Comparison of ENCODE assay signal across 4 worm cellular contexts in genomic region chrX:4132243-4132642, ce11.
A peak's percentile ranks its signal among the peaks of the same experiment; 100 is the strongest.
TF ChIP-seq lines count a peak whose summit lies in the region.

No protein-coding gene starts in this region.

TF ChIP-seq in whole organism, L1 larva, 84 proteins besides CTCF, POLR2A, EP300 and RAD21 (continued from another document):
- no peak for TF ChIP-seq unc-98 (GFP tag; IDR thresholded peaks at IDR 0.05; lab: Robert Waterston, UW)
- TF ChIP-seq snu-23 (GFP tag; optimal IDR thresholded peaks at IDR 0.05; lab: Kevin White, UChicago), result peak; percentile 61
- TF ChIP-seq nhr-85 (tag; lab: Kevin White, UChicago), result peak; percentile 91
- TF ChIP-seq jun-1 (tag; optimal IDR thresholded peaks at IDR 0.05; lab: Kevin White, UChicago), result no peak
- no peak for TF ChIP-seq nhr-47 (tag; optimal IDR thresholded peaks at IDR 0.05; lab: Kevin White, UChicago)
- no peak for TF ChIP-seq efl-3 (GFP tag; optimal IDR thresholded peaks at IDR 0.05; lab: Kevin White, UChicago)
- TF ChIP-seq nhr-20 (tag; optimal IDR thresholded peaks at IDR 0.05; lab: Kevin White, UChicago), result peak; percentile 69
- no peak for TF ChIP-seq mep-1 (tag; optimal IDR thresholded peaks at IDR 0.05; lab: Kevin White, UChicago)
- TF ChIP-seq lin-35 (GFP tag; optimal IDR thresholded peaks at IDR 0.05; lab: Kevin White, UChicago), result peak in 1 of 2 experiments; percentile 41
- no peak for TF ChIP-seq ces-1 (GFP tag; optimal IDR thresholded peaks at IDR 0.05; lab: Kevin White, UChicago)
- peak in 1 of 2 experiments; percentile 33 for TF ChIP-seq mdl-1 (tag; optimal IDR thresholded peaks at IDR 0.05; lab: Kevin White, UChicago)
- TF ChIP-seq pag-3 (tag; optimal IDR thresholded peaks at IDR 0.05; lab: Kevin White, UChicago; ENCODE audit: borderline replicate concordance, insufficient read depth), result no peak
- TF ChIP-seq tlp-1 (tag; optimal IDR thresholded peaks at IDR 0.05; lab: Kevin White, UChicago), result no peak
- TF ChIP-seq sptf-1 (tag; optimal IDR thresholded peaks at IDR 0.05; lab: Kevin White, UChicago), result no peak
- peak; percentile 71 for TF ChIP-seq nhr-19 (GFP tag; conservative IDR thresholded peaks at IDR 0.05; lab: Robert Waterston, UW)
- TF ChIP-seq ztf-4 (tag; optimal IDR thresholded peaks at IDR 0.05; lab: Kevin White, UChicago), result peak; percentile 72
- TF ChIP-seq unc-62 (GFP tag; optimal IDR thresholded peaks at IDR 0.05; lab: Kevin White, UChicago), result no peak
- TF ChIP-seq zag-1 (tag; optimal IDR thresholded peaks at IDR 0.05; lab: Kevin White, UChicago), result no peak
- no peak for TF ChIP-seq unc-86 (tag; optimal IDR thresholded peaks at IDR 0.05; lab: Kevin White, UChicago)
- TF ChIP-seq skn-1 (tag; optimal IDR thresholded peaks at IDR 0.05; lab: Kevin White, UChicago), result peak; percentile 29
- TF ChIP-seq nhr-76 (tag; optimal IDR thresholded peaks at IDR 0.05; lab: Kevin White, UChicago), result no peak
- TF ChIP-seq nhr-71 (tag; optimal IDR thresholded peaks at IDR 0.05; lab: Kevin White, UChicago), result peak; percentile 86
- no peak for TF ChIP-seq mab-9 (GFP tag; IDR thresholded peaks at IDR 0.05; lab: Robert Waterston, UW)
- peak in 1 of 2 experiments; percentile 20 for TF ChIP-seq lsy-2 (tag; optimal IDR thresholded peaks at IDR 0.05; lab: Kevin White, UChicago)
- TF ChIP-seq ztf-11 (tag; optimal IDR thresholded peaks at IDR 0.05; lab: Kevin White, UChicago), result no peak
- TF ChIP-seq pqm-1 (tag; optimal IDR thresholded peaks at IDR 0.05; lab: Kevin White, UChicago), result no peak
- TF ChIP-seq C16A3.4 (tag; optimal IDR thresholded peaks at IDR 0.05; lab: Kevin White, UChicago), result no peak

TF ChIP-seq in whole organism, L2 larva, 48 proteins besides CTCF, POLR2A, EP300 and RAD21 (continued from another document):
- TF ChIP-seq sma-3 (GFP tag; optimal IDR thresholded peaks at IDR 0.05; lab: Kevin White, UChicago), result peak; percentile 86
- TF ChIP-seq elt-1 (tag; optimal IDR thresholded peaks at IDR 0.05; lab: Kevin White, UChicago), result no peak
- no peak for TF ChIP-seq ztf-11 (tag; optimal IDR thresholded peaks at IDR 0.05; lab: Kevin White, UChicago)
- no peak for TF ChIP-seq ceh-82 (tag; optimal IDR thresholded peaks at IDR 0.05; lab: Kevin White, UChicago)
- TF ChIP-seq nhr-11 (tag; optimal IDR thresholded peaks at IDR 0.05; lab: Kevin White, UChicago), result no peak
- TF ChIP-seq gmeb-1 (tag; optimal IDR thresholded peaks at IDR 0.05; lab: Kevin White, UChicago), result no peak
- TF ChIP-seq Y55F3AM.14 (GFP tag; optimal IDR thresholded peaks at IDR 0.05; lab: Kevin White, UChicago), result peak; percentile 33
- no peak for TF ChIP-seq ZK546.5 (tag; optimal IDR thresholded peaks at IDR 0.05; lab: Kevin White, UChicago)
- peak; percentile 94 for TF ChIP-seq sma-9 (GFP tag; optimal IDR thresholded peaks at IDR 0.05; lab: Kevin White, UChicago)
- no peak for TF ChIP-seq sma-9 (tag; optimal IDR thresholded peaks at IDR 0.05; lab: Kevin White, UChicago)
- TF ChIP-seq egl-27 (tag; optimal IDR thresholded peaks at IDR 0.05; lab: Kevin White, UChicago), result peak; percentile 53
- TF ChIP-seq lin-11 (tag; optimal IDR thresholded peaks at IDR 0.05; lab: Kevin White, UChicago), result no peak
- TF ChIP-seq alr-1 (tag; optimal IDR thresholded peaks at IDR 0.05; lab: Kevin White, UChicago), result no peak
- no peak for TF ChIP-seq unc-62 (GFP tag; optimal IDR thresholded peaks at IDR 0.05; lab: Kevin White, UChicago)
- TF ChIP-seq mab-5 (tag; optimal IDR thresholded peaks at IDR 0.05; lab: Kevin White, UChicago), result no peak

TF ChIP-seq in whole organism, L3 larva, 47 proteins besides CTCF, POLR2A, EP300 and RAD21 (continued from another document):
- TF ChIP-seq lsy-12 (tag; optimal IDR thresholded peaks at IDR 0.05; lab: Kevin White, UChicago), result no peak
- TF ChIP-seq zag-1 (tag; optimal IDR thresholded peaks at IDR 0.05; lab: Kevin White, UChicago), result no peak
- peak; percentile 1 for TF ChIP-seq egl-27 (tag; optimal IDR thresholded peaks at IDR 0.05; lab: Kevin White, UChicago)
- TF ChIP-seq fos-1 (tag; optimal IDR thresholded peaks at IDR 0.05; lab: Kevin White, UChicago), result no peak
- no peak for TF ChIP-seq mml-1 (tag; optimal IDR thresholded peaks at IDR 0.05; lab: Kevin White, UChicago)
- TF ChIP-seq unc-39 (tag; optimal IDR thresholded peaks at IDR 0.05; lab: Kevin White, UChicago), result no peak
- no peak for TF ChIP-seq ZK546.5 (tag; optimal IDR thresholded peaks at IDR 0.05; lab: Kevin White, UChicago)
- no peak for TF ChIP-seq skn-1 (tag; optimal IDR thresholded peaks at IDR 0.05; lab: Kevin White, UChicago)
- TF ChIP-seq elt-1 (tag; optimal IDR thresholded peaks at IDR 0.05; lab: Kevin White, UChicago), result peak; percentile 48
- peak; percentile 95 for TF ChIP-seq nhr-43 (tag; optimal IDR thresholded peaks at IDR 0.05; lab: Kevin White, UChicago; ENCODE audit: poor library complexity, severe bottlenecking)

TF ChIP-seq in whole organism, L4 larva, 104 proteins besides CTCF, POLR2A, EP300 and RAD21 (continued from another document):
- TF ChIP-seq snpc-4 (tag; optimal IDR thresholded peaks at IDR 0.05; lab: Kevin White, UChicago) (no peak), mxl-3 (GFP tag; optimal IDR thresholded peaks at IDR 0.05; lab: Kevin White, UChicago) (peak; percentile 97), lin-39 (tag; optimal IDR thresholded peaks at IDR 0.05; lab: Kevin White, UChicago) (no peak), sdz-12 (GFP tag; optimal IDR thresholded peaks at IDR 0.05; lab: Kevin White, UChicago) (no peak), saeg-2 (GFP tag; IDR thresholded peaks at IDR 0.05; lab: Robert Waterston, UW) (no peak), skn-1 (tag; optimal IDR thresholded peaks at IDR 0.05; lab: Kevin White, UChicago) (no peak), F10B5.3 (tag; optimal IDR thresholded peaks at IDR 0.05; lab: Kevin White, UChicago) (no peak), ztf-11 (tag; optimal IDR thresholded peaks at IDR 0.05; lab: Kevin White, UChicago) (no peak), nhr-237 (tag; optimal IDR thresholded peaks at IDR 0.05; lab: Kevin White, UChicago) (no peak), ctbp-1 (GFP tag; IDR thresholded peaks at IDR 0.05; lab: Robert Waterston, UW) (no peak), ceh-20 (GFP tag; IDR thresholded peaks at IDR 0.05; lab: Robert Waterston, UW) (peak; percentile 48; the same call in 1 of the 2 replicates), aha-1 (tag; lab: Kevin White, UChicago) (peak; percentile 91), aly-2 (tag; optimal IDR thresholded peaks at IDR 0.05; lab: Kevin White, UChicago) (no peak), set-16 (GFP tag; IDR thresholded peaks at IDR 0.05; lab: Robert Waterston, UW) (no peak), D1046.2 (GFP tag; IDR thresholded peaks at IDR 0.05; lab: Robert Waterston, UW) (no peak), mdt-29 (GFP tag; IDR thresholded peaks at IDR 0.05; lab: Robert Waterston, UW) (no peak), F37D6.2 (tag; optimal IDR thresholded peaks at IDR 0.05; lab: Kevin White, UChicago) (no peak), ama-1 (optimal IDR thresholded peaks at IDR 0.05; lab: Kevin White, UChicago) (no peak), nhr-41 (GFP tag; IDR thresholded peaks at IDR 0.05; lab: Robert Waterston, UW) (no peak), ceh-62 (tag; optimal IDR thresholded peaks at IDR 0.05; lab: Kevin White, UChicago) (no peak), daf-12 (tag; optimal IDR thresholded peaks at IDR 0.05; lab: Kevin White, UChicago) (no peak), nhr-25 (tag; optimal IDR thresholded peaks at IDR 0.05; lab: Kevin White, UChicago; ENCODE audit: borderline replicate concordance, insufficient read depth) (peak; percentile 26), ceh-28 (tag; optimal IDR thresholded peaks at IDR 0.05; lab: Kevin White, UChicago) (no peak), mep-1 (tag; optimal IDR thresholded peaks at IDR 0.05; lab: Kevin White, UChicago) (peak; percentile 37), hlh-30 (tag; optimal IDR thresholded peaks at IDR 0.05; lab: Kevin White, UChicago; ENCODE audit: insufficient read depth) (peak; percentile 87), dve-1 (tag; optimal IDR thresholded peaks at IDR 0.05; lab: Kevin White, UChicago; ENCODE audit: insufficient read depth) (peak; percentile 20), nhr-11 (tag; optimal IDR thresholded peaks at IDR 0.05; lab: Kevin White, UChicago) (peak; percentile 7), ces-1 (GFP tag; optimal IDR thresholded peaks at IDR 0.05; lab: Kevin White, UChicago) (no peak), nhr-77 (tag; optimal IDR thresholded peaks at IDR 0.05; lab: Kevin White, UChicago) (peak; percentile 38), nhr-102 (tag; optimal IDR thresholded peaks at IDR 0.05; lab: Kevin White, UChicago) (no peak), mdl-1 (tag; optimal IDR thresholded peaks at IDR 0.05; lab: Kevin White, UChicago) (peak in 1 of 2 experiments; percentile 79), nhr-6 (tag; optimal IDR thresholded peaks at IDR 0.05; lab: Kevin White, UChicago) (no peak), gei-8 (GFP tag; optimal IDR thresholded peaks at IDR 0.05; lab: Kevin White, UChicago) (peak; percentile 1), spr-3 (GFP tag; optimal IDR thresholded peaks at IDR 0.05; lab: Kevin White, UChicago) (no peak), F44E2.7 (GFP tag; IDR thresholded peaks at IDR 0.05; lab: Robert Waterston, UW) (no peak), zag-1 (tag; optimal IDR thresholded peaks at IDR 0.05; lab: Kevin White, UChicago) (no peak), T26A8.4 (GFP tag; IDR thresholded peaks at IDR 0.05; lab: Robert Waterston, UW) (no peak), egl-43 (GFP tag; IDR thresholded peaks at IDR 0.05; lab: Robert Waterston, UW) (no peak), nhr-48 (tag; optimal IDR thresholded peaks at IDR 0.05; lab: Kevin White, UChicago) (peak; percentile 91), ztf-7 (tag; optimal IDR thresholded peaks at IDR 0.05; lab: Kevin White, UChicago) (no peak), nhr-28 (tag; optimal IDR thresholded peaks at IDR 0.05; lab: Kevin White, UChicago) (peak; percentile 60), cey-2 (tag; optimal IDR thresholded peaks at IDR 0.05; lab: Kevin White, UChicago; ENCODE audit: borderline replicate concordance, insufficient read depth) (peak; percentile 81), daf-8 (GFP tag; IDR thresholded peaks at IDR 0.05; lab: Robert Waterston, UW) (no peak), T20F7.1 (GFP tag; optimal IDR thresholded peaks at IDR 0.05; lab: Kevin White, UChicago) (no peak), nhr-10 (tag; optimal IDR thresholded peaks at IDR 0.05; lab: Kevin White, UChicago) (peak; percentile 48), ceh-32 (tag; optimal IDR thresholded peaks at IDR 0.05; lab: Kevin White, UChicago; ENCODE audit: poor library complexity) (no peak), madf-9 (GFP tag; conservative IDR thresholded peaks at IDR 0.05; lab: Robert Waterston, UW) (no peak), mes-2 (tag; optimal IDR thresholded peaks at IDR 0.05; lab: Kevin White, UChicago; ENCODE audit: poor library complexity, severe bottlenecking) (no peak), arid-1 (GFP tag; conservative IDR thresholded peaks at IDR 0.05; lab: Robert Waterston, UW) (no peak), lim-7 (GFP tag; IDR thresholded peaks at IDR 0.05; lab: Robert Waterston, UW) (no peak), fos-1 (tag; optimal IDR thresholded peaks at IDR 0.05; lab: Kevin White, UChicago) (no peak), vab-7 (GFP tag; IDR thresholded peaks at IDR 0.05; lab: Robert Waterston, UW) (no peak), tra-1 (GFP tag; IDR thresholded peaks at IDR 0.05; lab: Robert Waterston, UW) (0 out of 2 replicates have a peak, but pooled peaks have one; percentile 25), zfp-3 (GFP tag; conservative IDR thresholded peaks at IDR 0.05; lab: Robert Waterston, UW) (no peak), ceh-44 (GFP tag; IDR thresholded peaks at IDR 0.05; lab: Robert Waterston, UW) (no peak), dpl-1 (GFP tag; optimal IDR thresholded peaks at IDR 0.05; lab: Kevin White, UChicago) (peak; percentile 38), nhr-42 (GFP tag; IDR thresholded peaks at IDR 0.05; lab: Robert Waterston, UW) (no peak), madf-5 (GFP tag; IDR thresholded peaks at IDR 0.05; lab: Robert Waterston, UW) (no peak)
TF ChIP-seq in whole organism, L4 larva: peak in this region for 22.
